Worm (Caenorhabditis elegans): ENCODE results near the gene pab-2.

Gene pab-2

ce11 chrX:13532424-13533309 is 5.5 kb upstream of the pab-2 start, which contains the start of gene acr-12:
Gene acr-12 (plus strand): TSS chrX:13532853.
- TF ChIP-seq unc-55 (GFP tag; optimal IDR thresholded peaks at IDR 0.05) = peak; percentile 17
- peak; percentile 2 for TF ChIP-seq sma-9 (GFP tag; optimal IDR thresholded peaks at IDR 0.05)
- no peak for TF ChIP-seq sma-9 (tag; optimal IDR thresholded peaks at IDR 0.05)
- no peak for TF ChIP-seq nhr-12 (tag; optimal IDR thresholded peaks at IDR 0.05)

- TF ChIP-seq peb-1 (tag; optimal IDR thresholded peaks at IDR 0.05) (no peak), lin-13 (GFP tag; optimal IDR thresholded peaks at IDR 0.05) (no peak), gmeb-1 (tag; optimal IDR thresholded peaks at IDR 0.05) (no peak), zag-1 (tag; optimal IDR thresholded peaks at IDR 0.05) (no peak), elt-1 (tag; optimal IDR thresholded peaks at IDR 0.05) (no peak), sma-9 (GFP tag; optimal IDR thresholded peaks at IDR 0.05) (no peak), sma-9 (tag; optimal IDR thresholded peaks at IDR 0.05) (no peak), aly-2 (tag; optimal IDR thresholded peaks at IDR 0.05) (no peak), C34F6.9 (tag; optimal IDR thresholded peaks at IDR 0.05) (no peak), elt-3 (tag; optimal IDR thresholded peaks at IDR 0.05) (no peak)
Observed at ce11 chrX:13530015-13530778, 3.0 kb upstream of the pab-2 start.

- TF ChIP-seq gmeb-1 (tag; optimal IDR thresholded peaks at IDR 0.05) (peak; percentile 70), sem-4 (tag; optimal IDR thresholded peaks at IDR 0.05) (peak; percentile 16), nhr-21 (tag; optimal IDR thresholded peaks at IDR 0.05) (peak; percentile 64), snpc-4 (tag; optimal IDR thresholded peaks at IDR 0.05) (no peak), egl-27 (tag; optimal IDR thresholded peaks at IDR 0.05) (no peak), nhr-10 (tag; optimal IDR thresholded peaks at IDR 0.05) (no peak), F13H6.1 (tag; optimal IDR thresholded peaks at IDR 0.05) (peak; percentile 93), nhr-11 (tag; optimal IDR thresholded peaks at IDR 0.05) (no peak), ceh-16 (tag; optimal IDR thresholded peaks at IDR 0.05) (no peak), sma-3 (GFP tag; optimal IDR thresholded peaks at IDR 0.05) (peak; percentile 91), mab-5 (tag; optimal IDR thresholded peaks at IDR 0.05) (no peak), lin-11 (tag; optimal IDR thresholded peaks at IDR 0.05) (no peak), ZK546.5 (tag; optimal IDR thresholded peaks at IDR 0.05) (no peak), ztf-4 (tag; optimal IDR thresholded peaks at IDR 0.05) (no peak), C34F6.9 (tag; optimal IDR thresholded peaks at IDR 0.05) (no peak), nhr-237 (tag; optimal IDR thresholded peaks at IDR 0.05) (no peak), fos-1 (tag; optimal IDR thresholded peaks at IDR 0.05) (peak; percentile 98), ama-1 (optimal IDR thresholded peaks at IDR 0.05) (no peak), nhr-129 (tag; optimal IDR thresholded peaks at IDR 0.05) (peak; percentile 58), sma-9 (GFP tag; optimal IDR thresholded peaks at IDR 0.05) (peak; percentile 96), sma-9 (tag; optimal IDR thresholded peaks at IDR 0.05) (no peak), crh-2 (tag; optimal IDR thresholded peaks at IDR 0.05) (peak; percentile 77), blmp-1 (tag; optimal IDR thresholded peaks at IDR 0.05; ENCODE audit: insufficient read depth) (no peak), nhr-12 (tag; optimal IDR thresholded peaks at IDR 0.05) (no peak), unc-62 (GFP tag; optimal IDR thresholded peaks at IDR 0.05) (no peak), elt-1 (tag; optimal IDR thresholded peaks at IDR 0.05) (no peak), lin-39 (tag; optimal IDR thresholded peaks at IDR 0.05) (no peak), lsy-2 (tag; optimal IDR thresholded peaks at IDR 0.05) (peak in 1 of 2 experiments; percentile 24), ztf-1 (GFP tag; conservative IDR thresholded peaks at IDR 0.05) (no peak), nhr-6 (tag; optimal IDR thresholded peaks at IDR 0.05) (no peak), Y55F3AM.14 (GFP tag; optimal IDR thresholded peaks at IDR 0.05) (no peak), nhr-25 (tag; optimal IDR thresholded peaks at IDR 0.05) (peak; percentile 5), mdl-1 (tag; optimal IDR thresholded peaks at IDR 0.05) (peak; percentile 30 to 79)
Observed at ce11 chrX:13528630-13529138, 1.5 kb upstream of the pab-2 start, which contains the start of gene F18H3.4. Gene F18H3.4 (plus strand): TSS chrX:13529088.

All from whole organism, L2 larva.